Worm (Caenorhabditis elegans) whole organism, midembryonic: Measurements from ENCODE around the gene B0457.6.

Experiments
- T22C8.4 ChIP-seq: fragments of 200-800 bp; sonication (Bioruptor generic); IDR thresholded peaks from 2 replicates; pipeline ENCODE4 v1.3.6; 2022; ENCODE audit warnings: missing genetic modification characterization, missing compliant biosample characterization
- cog-1 ChIP-seq: sonication (generic microtip); optimal IDR thresholded peaks from 2 replicates; lab custom pipeline; 2016; ENCODE audit warnings: missing genetic modification characterization, missing compliant biosample characterization
- flt-1 ChIP-seq: fragments of 200-800 bp; sonication (Bioruptor generic); IDR thresholded peaks from 2 replicates; pipeline ENCODE4 v1.3.6; 2022; ENCODE audit warnings: missing genetic modification characterization, missing compliant biosample characterization
- klf-2 ChIP-seq: fragments of 200-800 bp; sonication (Bioruptor generic); conservative IDR thresholded peaks from 2 replicates; pipeline ENCODE4 v1.3.6; 2022; ENCODE audit warnings: missing genetic modification reagents, missing genetic modification characterization, missing compliant biosample characterization
- med-1 ChIP-seq: sonication (generic microtip); optimal IDR thresholded peaks from 2 replicates; lab custom pipeline; 2017; ENCODE audit warnings: missing genetic modification characterization, mild to moderate bottlenecking, missing compliant biosample characterization, antibody characterized with exemption, missing genetic modification reagents; ENCODE audit not compliant: insufficient read depth
- tab-1 ChIP-seq: fragments of 200-800 bp; sonication (Bioruptor generic); IDR thresholded peaks from 2 replicates; pipeline ENCODE4 v1.3.6; 2022; ENCODE audit warnings: missing genetic modification characterization, missing compliant biosample characterization
- ztf-23 ChIP-seq: fragments of 200-800 bp; sonication (Bioruptor generic); IDR thresholded peaks from 2 replicates; pipeline ENCODE4 v1.3.6; 2022; ENCODE audit warnings: missing genetic modification reagents, missing genetic modification characterization, missing compliant biosample characterization
- ztf-29 ChIP-seq: fragments of 200-800 bp; sonication (Bioruptor generic); IDR thresholded peaks from 2 replicates; pipeline ENCODE4 v1.3.6; 2022; ENCODE audit warnings: missing genetic modification reagents, missing genetic modification characterization, missing compliant biosample characterization

DNA sequence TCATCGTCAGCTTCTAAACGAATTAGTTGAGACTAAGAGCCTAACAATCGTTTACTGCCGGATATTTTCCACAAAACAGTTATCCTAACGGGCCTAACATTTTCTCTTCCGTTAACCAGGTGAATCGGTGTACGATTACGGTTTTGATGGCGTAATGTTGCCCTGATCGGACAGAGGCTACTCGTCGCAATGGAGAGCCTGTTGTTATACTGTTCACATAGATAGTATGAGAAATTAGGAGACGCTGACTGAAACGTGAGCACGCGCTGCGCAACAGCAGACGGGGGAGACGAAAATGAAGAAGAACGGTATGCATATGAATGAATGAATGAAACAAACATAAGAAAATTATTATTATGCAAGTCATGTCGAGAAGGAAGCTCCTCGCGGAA is 22.9 kb upstream of the B0457.6 start:
- TF ChIP-seq T22C8.4 (GFP tag; lab: Robert Waterston, UW) (no peak), flt-1 (GFP tag; lab: Robert Waterston, UW) (no peak), cog-1 (no peak), tab-1 (GFP tag; lab: Robert Waterston, UW) (no peak), med-1 (no peak), klf-2 (GFP tag; lab: Robert Waterston, UW) (no peak), ztf-23 (no peak), ztf-29 (GFP tag; lab: Robert Waterston, UW) (no peak)
